Worm (Caenorhabditis elegans) whole organism, L2 larva: ENCODE measurements around the gene sea-2.

Experiments used
- blmp-1 ChIP-seq: sonication (generic microtip); optimal IDR thresholded peaks from 2 replicates; lab custom pipeline; 2017; ENCODE audit warnings: missing genetic modification characterization, mild to moderate bottlenecking, missing compliant biosample characterization, antibody characterized with exemption, moderate library complexity; ENCODE audit not compliant: insufficient read depth
- elt-3 ChIP-seq: sonication (generic microtip); optimal IDR thresholded peaks from 2 replicates; lab custom pipeline; 2017; ENCODE audit warnings: missing biosample characterization, missing genetic modification characterization
- lin-11 ChIP-seq: fragments of 150-350 bp; sonication (generic microtip); optimal IDR thresholded peaks from 2 replicates; lab custom pipeline; 2014; ENCODE audit warnings: missing biosample characterization, missing genetic modification characterization, inconsistent platforms, mixed read lengths
- nhr-11 ChIP-seq: fragments of 150-350 bp; optimal IDR thresholded peaks from 2 replicates; lab custom pipeline; 2014; ENCODE audit warnings: missing biosample characterization, missing genetic modification characterization
- nhr-12 ChIP-seq: fragments of 150-350 bp; optimal IDR thresholded peaks from 2 replicates; lab custom pipeline; 2014; ENCODE audit warnings: missing biosample characterization, missing genetic modification characterization
- nhr-25 ChIP-seq: fragments of 150-350 bp; sonication (generic microtip); optimal IDR thresholded peaks from 3 replicates; lab custom pipeline; 2014; ENCODE audit warnings: missing biosample characterization, missing genetic modification characterization
- nhr-6 ChIP-seq: fragments of 150-350 bp; optimal IDR thresholded peaks from 2 replicates; lab custom pipeline; 2014; ENCODE audit warnings: missing biosample characterization, missing genetic modification characterization
- snpc-4 ChIP-seq: fragments of 150-350 bp; optimal IDR thresholded peaks from 2 replicates; lab custom pipeline; 2014; ENCODE audit warnings: missing biosample characterization, missing genetic modification characterization
- unc-39 ChIP-seq: fragments of 150-350 bp; optimal IDR thresholded peaks from 2 replicates; lab custom pipeline; 2014; ENCODE audit warnings: missing biosample characterization, missing genetic modification characterization
- unc-55 ChIP-seq: fragments of 150-350 bp; sonication (generic microtip); optimal IDR thresholded peaks from 3 replicates; lab custom pipeline; 2014; ENCODE audit warnings: missing biosample characterization, missing genetic modification reagents, missing genetic modification characterization
- ztf-11 ChIP-seq: sonication (generic microtip); optimal IDR thresholded peaks from 2 replicates; lab custom pipeline; 2017; ENCODE audit warnings: missing biosample characterization, missing genetic modification characterization

ce11 chrII:3957455-3958212, 7.5 kb downstream of the sea-2 start:
- TF ChIP-seq nhr-25 (tag; lab: Kevin White, UChicago) (no peak), unc-39 (tag; lab: Kevin White, UChicago) (no peak), unc-55 (GFP tag; lab: Kevin White, UChicago) (no peak), nhr-12 (tag; lab: Kevin White, UChicago) (no peak), ztf-11 (tag; lab: Kevin White, UChicago) (no peak), blmp-1 (no peak), snpc-4 (tag; lab: Kevin White, UChicago) (no peak), nhr-11 (tag; lab: Kevin White, UChicago) (no peak), nhr-6 (tag; lab: Kevin White, UChicago) (no peak), lin-11 (no peak), elt-3 (tag; lab: Kevin White, UChicago) (no peak)
